Fruit fly (Drosophila melanogaster) whole organism, adult: ENCODE measurements around the gene Hip1.
A peak's percentile ranks its signal among the peaks of the same experiment; 100 is the strongest.

ENCODE experiments used
- CG7045 ChIP-seq: fragments of 200-800 bp; sonication (Bioruptor generic); optimal IDR thresholded peaks from 2 replicates; lab custom pipeline; 2017; ENCODE audit warnings: missing biosample characterization, mild to moderate bottlenecking, missing genetic modification characterization
- Mnt ChIP-seq: fragments of 200-800 bp; sonication (Bioruptor generic); optimal IDR thresholded peaks from 2 replicates; lab custom pipeline; 2016; ENCODE audit warnings: missing biosample characterization, mild to moderate bottlenecking, missing genetic modification characterization
- bab1 ChIP-seq: fragments of 200-800 bp; sonication (Bioruptor generic); optimal IDR thresholded peaks from 3 replicates; lab custom pipeline; 2019; ENCODE audit warnings: missing biosample characterization, mild to moderate bottlenecking, missing genetic modification characterization, moderate library complexity
- ovo ChIP-seq: fragments of 200-800 bp; sonication (Bioruptor generic); optimal IDR thresholded peaks from 2 replicates; lab custom pipeline; 2016; ENCODE audit warnings: missing biosample characterization, missing genetic modification characterization

DNA sequence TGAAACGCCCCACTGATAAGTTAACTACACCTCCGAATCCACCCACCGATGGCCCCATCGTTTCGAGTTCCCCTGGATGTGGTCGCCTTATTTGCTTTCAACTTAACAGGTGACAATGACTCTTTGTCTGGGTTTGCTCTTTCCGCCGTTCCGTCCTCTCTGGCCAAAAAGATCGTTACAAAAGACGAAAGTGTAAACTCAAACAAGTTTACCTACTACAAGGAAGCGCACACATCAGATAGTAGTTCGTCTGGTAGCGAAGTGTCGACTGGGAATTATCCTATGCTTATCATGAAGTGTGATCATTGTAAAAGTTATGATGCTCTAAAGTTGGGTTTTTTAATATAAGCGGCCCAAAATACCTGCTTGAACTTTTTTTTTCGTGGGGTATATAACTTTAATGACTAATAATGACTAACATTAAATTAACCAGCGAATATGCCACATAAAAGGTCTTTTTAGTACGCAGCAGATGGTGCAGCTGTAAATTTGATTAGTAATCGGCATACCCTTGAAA, 25.5 kb upstream of the Hip1 start:
- TF ChIP-seq ovo (GFP tag; lab: Kevin White, UChicago) (peak; percentile 46), bab1 (GFP tag; lab: Kevin White, UChicago) (no peak), CG7045 (GFP tag; lab: Kevin White, UChicago) (peak; percentile 29), Mnt (peak; percentile 55)
